Fruit fly (Drosophila melanogaster): Measurements from ENCODE around the gene D2hgdh.

Gene D2hgdh

dm6 chrX:2157929-2158610 lies 16.8 kb downstream of the D2hgdh start (continued):
- TF ChIP-seq nau (GFP tag; optimal IDR thresholded peaks at IDR 0.05), result no peak
- no peak for TF ChIP-seq Hr3 (GFP tag; optimal IDR thresholded peaks at IDR 0.05)
- no peak for TF ChIP-seq otp (GFP tag; IDR thresholded peaks at IDR 0.05)
- TF ChIP-seq knrl (GFP tag; IDR thresholded peaks at IDR 0.05; ENCODE audit: partially characterized antibody), result no peak
- no peak for TF ChIP-seq prd (optimal IDR thresholded peaks at IDR 0.05)
- TF ChIP-seq prd (GFP tag; IDR thresholded peaks at IDR 0.05), result no peak
- no peak for TF ChIP-seq chm (GFP tag; IDR thresholded peaks at IDR 0.05)
- peak; percentile 24; the same call in 1 of the 2 replicates for TF ChIP-seq Adf1 (GFP tag; IDR thresholded peaks at IDR 0.05)
- TF ChIP-seq CG34422 (GFP tag; IDR thresholded peaks at IDR 0.05), result peak; percentile 36; the same call in 1 of the 3 replicates
- TF ChIP-seq CG17612 (GFP tag; IDR thresholded peaks at IDR 0.05), result no peak
- no peak for TF ChIP-seq pfk (GFP tag; optimal IDR thresholded peaks at IDR 0.05)
- no peak for TF ChIP-seq slbo (GFP tag; IDR thresholded peaks at IDR 0.05)
- no peak for TF ChIP-seq CG9727 (GFP tag; optimal IDR thresholded peaks at IDR 0.05)
- no peak for TF ChIP-seq dmrt99B (tag; optimal IDR thresholded peaks at IDR 0.05)
- no peak for TF ChIP-seq crol (GFP tag; IDR thresholded peaks at IDR 0.05)
- TF ChIP-seq gt (GFP tag; IDR thresholded peaks at IDR 0.05), result no peak
- peak; percentile 50 for TF ChIP-seq Elba2 (GFP tag; optimal IDR thresholded peaks at IDR 0.05)
- peak; percentile 23 for TF ChIP-seq YL-1 (GFP tag; optimal IDR thresholded peaks at IDR 0.05)
- TF ChIP-seq Rfx (GFP tag; IDR thresholded peaks at IDR 0.05), result no peak
- TF ChIP-seq eyg (GFP tag; optimal IDR thresholded peaks at IDR 0.05), result no peak
- no peak for TF ChIP-seq CG12071 (GFP tag; optimal IDR thresholded peaks at IDR 0.05)
- no peak for TF ChIP-seq CG14965 (GFP tag; optimal IDR thresholded peaks at IDR 0.05; ENCODE audit: borderline replicate concordance)
- peak in 1 of 2 experiments; percentile 20 for TF ChIP-seq Trl (optimal IDR thresholded peaks at IDR 0.05)
- no peak for TF ChIP-seq Trl (GFP tag; optimal IDR thresholded peaks at IDR 0.05)
- TF ChIP-seq CG4404 (GFP tag; IDR thresholded peaks at IDR 0.05), result no peak
- no peak for TF ChIP-seq Dad (GFP tag; optimal IDR thresholded peaks at IDR 0.05)
- TF ChIP-seq CG9932 (GFP tag; IDR thresholded peaks at IDR 0.05), result no peak
- TF ChIP-seq scrt (GFP tag; optimal IDR thresholded peaks at IDR 0.05), result no peak
- no peak for TF ChIP-seq sr (GFP tag; IDR thresholded peaks at IDR 0.05)
- TF ChIP-seq CG13424 (tag; optimal IDR thresholded peaks at IDR 0.05), result no peak
- no peak for TF ChIP-seq CG17912 (GFP tag; optimal IDR thresholded peaks at IDR 0.05)
- no peak for TF ChIP-seq Hsf (GFP tag; optimal IDR thresholded peaks at IDR 0.05)
- no peak for TF ChIP-seq rib (GFP tag; IDR thresholded peaks at IDR 0.05)
- no peak for TF ChIP-seq her (GFP tag; optimal IDR thresholded peaks at IDR 0.05)
- TF ChIP-seq sd (tag; optimal IDR thresholded peaks at IDR 0.05), result peak; percentile 77
- no peak for TF ChIP-seq Nf-YC (tag; optimal IDR thresholded peaks at IDR 0.05)
- TF ChIP-seq CG12104 (GFP tag; optimal IDR thresholded peaks at IDR 0.05), result no peak
- peak; percentile 48; the same call in 1 of the 4 replicates for TF ChIP-seq chinmo (GFP tag; IDR thresholded peaks at IDR 0.05; ENCODE audit: partially characterized antibody)
- TF ChIP-seq CG11504 (tag; optimal IDR thresholded peaks at IDR 0.05), result no peak
- TF ChIP-seq tap (tag; optimal IDR thresholded peaks at IDR 0.05), result no peak
- TF ChIP-seq sqz (GFP tag; optimal IDR thresholded peaks at IDR 0.05), result peak; percentile 29
- no peak for TF ChIP-seq Scr (GFP tag; IDR thresholded peaks at IDR 0.05; ENCODE audit: partially characterized antibody)
- TF ChIP-seq fd3F (GFP tag; optimal IDR thresholded peaks at IDR 0.05), result no peak
- no peak for TF ChIP-seq sug (tag; optimal IDR thresholded peaks at IDR 0.05)
- TF ChIP-seq klu (GFP tag; IDR thresholded peaks at IDR 0.05), result no peak
- TF ChIP-seq CG6813 (GFP tag; optimal IDR thresholded peaks at IDR 0.05), result no peak
- no peak for TF ChIP-seq CG9215 (GFP tag; IDR thresholded peaks at IDR 0.05)
- no peak for TF ChIP-seq h (optimal IDR thresholded peaks at IDR 0.05)
- no peak for TF ChIP-seq MBD-R2 (GFP tag; IDR thresholded peaks at IDR 0.05)
- TF ChIP-seq CG31365 (tag; optimal IDR thresholded peaks at IDR 0.05), result no peak
- no peak for TF ChIP-seq Atf-2 (GFP tag; optimal IDR thresholded peaks at IDR 0.05)
- no peak for TF ChIP-seq cad (GFP tag; optimal IDR thresholded peaks at IDR 0.05)
